Worm (Caenorhabditis elegans): Measurements from ENCODE around the gene pud-1.2.

- TF ChIP-seq F57A8.1 (GFP tag; optimal IDR thresholded peaks at IDR 0.05) (no peak), ama-1 (optimal IDR thresholded peaks at IDR 0.05) (no peak), ama-1 (GFP tag; optimal IDR thresholded peaks at IDR 0.05) (no peak), lsy-27 (tag; optimal IDR thresholded peaks at IDR 0.05; ENCODE audit: borderline replicate concordance, insufficient read depth) (no peak), cebp-2 (GFP tag; IDR thresholded peaks at IDR 0.05) (no peak), pha-4 (tag; optimal IDR thresholded peaks at IDR 0.05) (no peak), hmg-20 (GFP tag; IDR thresholded peaks at IDR 0.05) (no peak), let-526 (GFP tag; IDR thresholded peaks at IDR 0.05) (no peak), Y79H2A.3 (GFP tag; conservative IDR thresholded peaks at IDR 0.05) (no peak), egrh-3 (GFP tag; IDR thresholded peaks at IDR 0.05) (no peak), Y53G8AR.9 (GFP tag; conservative IDR thresholded peaks at IDR 0.05) (no peak)
Observed at ce11 chrV:2326378-2326777, 4.0 kb upstream of the pud-1.2 start, which contains the start of gene pud-4.

Measured in whole organism, young adult.